Worm (Caenorhabditis elegans): ENCODE results near the gene bub-3.

bub-3 gene

ce11 chrII:13694712-13695111 is 31.1 kb upstream of the bub-3 start, which contains the start of gene rpoa-1:
Gene rpoa-1 (minus strand): TSS chrII:13694795.
- peak; percentile 44 for TF ChIP-seq ces-1 (GFP tag; optimal IDR thresholded peaks at IDR 0.05)
- TF ChIP-seq mep-1 (tag; optimal IDR thresholded peaks at IDR 0.05) = peak; percentile 36
- no peak for TF ChIP-seq nhr-237 (tag; optimal IDR thresholded peaks at IDR 0.05)

ce11 chrII:13695343-13696332 is 30.2 kb upstream of the bub-3 start, which contains the start of gene kqt-3:
Gene kqt-3 (plus strand): TSS chrII:13696282.
- no peak for TF ChIP-seq unc-120 (tag; optimal IDR thresholded peaks at IDR 0.05; ENCODE audit: poor library complexity, severe bottlenecking)
- no peak for TF ChIP-seq tbx-8 (GFP tag; optimal IDR thresholded peaks at IDR 0.05)
- TF ChIP-seq zip-8 (tag; optimal IDR thresholded peaks at IDR 0.05) = no peak
- TF ChIP-seq ces-1 (GFP tag; optimal IDR thresholded peaks at IDR 0.05) = no peak
- no peak for TF ChIP-seq snpc-4 (tag; optimal IDR thresholded peaks at IDR 0.05)
- TF ChIP-seq unc-39 (tag; optimal IDR thresholded peaks at IDR 0.05) = no peak
- TF ChIP-seq blmp-1 (tag; optimal IDR thresholded peaks at IDR 0.05) = no peak
- TF ChIP-seq drap-1 (GFP tag; optimal IDR thresholded peaks at IDR 0.05) = no peak
- no peak for TF ChIP-seq ceh-39 (tag; optimal IDR thresholded peaks at IDR 0.05)

ce11 chrII:13697691-13698090 is 28.2 kb upstream of the bub-3 start:
- TF ChIP-seq pha-4 (tag; optimal IDR thresholded peaks at IDR 0.05) (no peak), mab-5 (tag; optimal IDR thresholded peaks at IDR 0.05) (no peak), ces-1 (GFP tag; optimal IDR thresholded peaks at IDR 0.05) (no peak), lsy-2 (tag; optimal IDR thresholded peaks at IDR 0.05) (no peak), elt-3 (tag; optimal IDR thresholded peaks at IDR 0.05) (no peak), nhr-2 (tag; optimal IDR thresholded peaks at IDR 0.05) (no peak), flh-1 (GFP tag; optimal IDR thresholded peaks at IDR 0.05) (no peak), nhr-237 (tag; optimal IDR thresholded peaks at IDR 0.05) (no peak), unc-120 (tag; optimal IDR thresholded peaks at IDR 0.05; ENCODE audit: poor library complexity, severe bottlenecking) (no peak), elt-1 (tag; optimal IDR thresholded peaks at IDR 0.05; ENCODE audit: borderline replicate concordance, insufficient read depth) (no peak), hlh-1 (tag; optimal IDR thresholded peaks at IDR 0.05) (no peak), nhr-76 (tag; optimal IDR thresholded peaks at IDR 0.05) (no peak)

ce11 chrII:13711493-13712055 is 14.3 kb upstream of the bub-3 start:
- TF ChIP-seq zip-8 (tag; optimal IDR thresholded peaks at IDR 0.05) (no peak), nhr-76 (tag; optimal IDR thresholded peaks at IDR 0.05) (no peak), drap-1 (GFP tag; optimal IDR thresholded peaks at IDR 0.05) (no peak), unc-62 (GFP tag; optimal IDR thresholded peaks at IDR 0.05) (no peak), nhr-28 (tag; optimal IDR thresholded peaks at IDR 0.05) (no peak), elt-1 (tag; optimal IDR thresholded peaks at IDR 0.05; ENCODE audit: borderline replicate concordance, insufficient read depth) (no peak)

ce11 chrII:13713239-13713638 is 12.6 kb upstream of the bub-3 start:
- TF ChIP-seq cnd-1 (tag; optimal IDR thresholded peaks at IDR 0.05) (no peak), sem-2 (GFP tag; optimal IDR thresholded peaks at IDR 0.05) (no peak), mls-2 (tag; optimal IDR thresholded peaks at IDR 0.05) (no peak), elt-1 (tag; optimal IDR thresholded peaks at IDR 0.05; ENCODE audit: borderline replicate concordance, insufficient read depth) (no peak), ceh-39 (tag; optimal IDR thresholded peaks at IDR 0.05) (no peak), drap-1 (GFP tag; optimal IDR thresholded peaks at IDR 0.05) (no peak), pha-4 (tag; optimal IDR thresholded peaks at IDR 0.05) (no peak)

- TF ChIP-seq mab-5 (tag; optimal IDR thresholded peaks at IDR 0.05) = no peak
- peak; percentile 51 for TF ChIP-seq sptf-1 (tag; optimal IDR thresholded peaks at IDR 0.05)
- no peak for TF ChIP-seq mls-2 (tag; optimal IDR thresholded peaks at IDR 0.05)
- TF ChIP-seq bed-3 (GFP tag; optimal IDR thresholded peaks at IDR 0.05) = no peak
Observed at ce11 chrII:13715333-13715732, 10.5 kb upstream of the bub-3 start.

Measured in whole organism, mixed stage, embryonic.